Fruit fly (Drosophila melanogaster) whole organism, prepupa: ENCODE results near the gene CG7275.

Experiments used
- CG10631 ChIP-seq: fragments of 200-800 bp; sonication (Bioruptor generic); optimal IDR thresholded peaks from 2 replicates; lab custom pipeline; 2016; ENCODE audit warnings: missing biosample characterization, missing genetic modification characterization
- CG11294 ChIP-seq: fragments of 200-800 bp; sonication (Bioruptor generic); IDR thresholded peaks from 2 replicates; pipeline ENCODE4 v1.3.6; 2022; ENCODE audit warnings: missing biosample characterization, missing genetic modification characterization
- CG1621 ChIP-seq: fragments of 200-800 bp; sonication (Bioruptor generic); optimal IDR thresholded peaks from 3 replicates; lab custom pipeline; 2018; ENCODE audit warnings: missing biosample characterization, mild to moderate bottlenecking, missing genetic modification characterization
- CG16779 ChIP-seq: fragments of 200-800 bp; sonication (Bioruptor generic); optimal IDR thresholded peaks from 3 replicates; lab custom pipeline; 2017; ENCODE audit warnings: missing biosample characterization, mild to moderate bottlenecking, missing genetic modification characterization
- CG31627 ChIP-seq: fragments of 200-800 bp; sonication (Bioruptor generic); optimal IDR thresholded peaks from 3 replicates; lab custom pipeline; 2016; ENCODE audit warnings: missing biosample characterization, missing genetic modification characterization
- CG32006 ChIP-seq: fragments of 200-800 bp; sonication (Bioruptor generic); optimal IDR thresholded peaks from 3 replicates; lab custom pipeline; 2017; ENCODE audit warnings: missing biosample characterization, mild to moderate bottlenecking, missing genetic modification characterization
- CG34406 ChIP-seq: fragments of 200-800 bp; sonication (Bioruptor generic); optimal IDR thresholded peaks from 3 replicates; lab custom pipeline; 2016; ENCODE audit warnings: missing biosample characterization, missing genetic modification characterization
- CG3919 ChIP-seq: fragments of 200-800 bp; sonication (Bioruptor generic); optimal IDR thresholded peaks from 3 replicates; lab custom pipeline; 2016; ENCODE audit warnings: missing biosample characterization, missing genetic modification characterization
- CG4318 ChIP-seq: fragments of 200-800 bp; sonication (Bioruptor generic); optimal IDR thresholded peaks from 3 replicates; lab custom pipeline; 2017; ENCODE audit warnings: missing biosample characterization, mild to moderate bottlenecking, missing genetic modification characterization
- CG6163 ChIP-seq: fragments of 200-800 bp; sonication (Bioruptor generic); IDR thresholded peaks from 3 replicates; pipeline ENCODE4 v1.3.6; 2022; ENCODE audit warnings: missing biosample characterization, missing genetic modification characterization
- CG6276 ChIP-seq: fragments of 200-800 bp; sonication (Bioruptor generic); optimal IDR thresholded peaks from 2 replicates; lab custom pipeline; 2017; ENCODE audit warnings: missing biosample characterization, mild to moderate bottlenecking, missing genetic modification characterization
- CG6792 ChIP-seq: fragments of 200-800 bp; sonication (Bioruptor generic); optimal IDR thresholded peaks from 3 replicates; lab custom pipeline; 2016; ENCODE audit warnings: missing biosample characterization, missing genetic modification characterization
- CG6808 ChIP-seq: fragments of 200-800 bp; sonication (Bioruptor generic); optimal IDR thresholded peaks from 3 replicates; lab custom pipeline; 2017; ENCODE audit warnings: missing biosample characterization, missing genetic modification characterization, mild to moderate bottlenecking, moderate library complexity, missing genetic modification reagents
- CG6854 ChIP-seq: fragments of 200-800 bp; sonication (Bioruptor generic); optimal IDR thresholded peaks from 2 replicates; lab custom pipeline; 2017; ENCODE audit warnings: missing biosample characterization, mild to moderate bottlenecking, missing genetic modification characterization
- CG7368 ChIP-seq: fragments of 200-800 bp; sonication (Bioruptor generic); optimal IDR thresholded peaks from 3 replicates; lab custom pipeline; 2016; ENCODE audit warnings: missing biosample characterization, missing genetic modification characterization
- CG8119 ChIP-seq: fragments of 200-800 bp; sonication (Bioruptor generic); IDR thresholded peaks from 3 replicates; pipeline ENCODE4 v1.3.6; 2022; ENCODE audit warnings: missing biosample characterization, missing genetic modification characterization
- CG8319 ChIP-seq: fragments of 200-800 bp; sonication (Bioruptor generic); optimal IDR thresholded peaks from 3 replicates; lab custom pipeline; 2016; ENCODE audit warnings: missing biosample characterization, missing genetic modification characterization
- CG8632 ChIP-seq: fragments of 200-800 bp; sonication (Bioruptor generic); optimal IDR thresholded peaks from 3 replicates; lab custom pipeline; 2016; ENCODE audit warnings: missing biosample characterization, missing genetic modification characterization
- CG9139 ChIP-seq: fragments of 200-800 bp; sonication (Bioruptor generic); optimal IDR thresholded peaks from 3 replicates; lab custom pipeline; 2017; ENCODE audit warnings: missing biosample characterization, mild to moderate bottlenecking, missing genetic modification characterization
- Eip75B ChIP-seq: fragments of 200-800 bp; sonication (Bioruptor generic); optimal IDR thresholded peaks from 3 replicates; lab custom pipeline; 2016; ENCODE audit warnings: missing biosample characterization, missing genetic modification characterization
- Eip78C ChIP-seq: fragments of 200-800 bp; sonication (Bioruptor generic); peaks from one replicate; lab custom pipeline; 2016; ENCODE audit warnings: missing biosample characterization, missing genetic modification characterization
- Eip93F ChIP-seq: fragments of 200-800 bp; sonication (Bioruptor generic); optimal IDR thresholded peaks from 2 replicates; lab custom pipeline; 2016; ENCODE audit warnings: missing biosample characterization, mild to moderate bottlenecking, missing genetic modification characterization
- Ets21C ChIP-seq: fragments of 200-800 bp; sonication (Bioruptor generic); optimal IDR thresholded peaks from 3 replicates; lab custom pipeline; 2016; ENCODE audit warnings: missing biosample characterization, missing genetic modification characterization
- Gug ChIP-seq: fragments of 200-800 bp; sonication (Bioruptor generic); IDR thresholded peaks from 2 replicates; pipeline ENCODE4 v1.3.6; 2022; ENCODE audit warnings: missing biosample characterization, missing genetic modification characterization
- Hr38 ChIP-seq: sonication (Bioruptor generic); optimal IDR thresholded peaks from 2 replicates; lab custom pipeline; 2016; ENCODE audit warnings: missing biosample characterization, missing genetic modification characterization
- Hr39 ChIP-seq: fragments of 200-800 bp; sonication (Bioruptor generic); optimal IDR thresholded peaks from 2 replicates; lab custom pipeline; 2016; ENCODE audit warnings: missing biosample characterization, missing genetic modification characterization
- Hr4 ChIP-seq: fragments of 200-800 bp; sonication (Bioruptor generic); optimal IDR thresholded peaks from 3 replicates; lab custom pipeline; 2016; ENCODE audit warnings: missing biosample characterization, missing genetic modification characterization
- Lpt ChIP-seq: fragments of 200-800 bp; sonication (Bioruptor generic); optimal IDR thresholded peaks from 3 replicates; lab custom pipeline; 2016; ENCODE audit warnings: missing biosample characterization, missing genetic modification characterization
- Met ChIP-seq: fragments of 200-800 bp; sonication (Bioruptor generic); optimal IDR thresholded peaks from 3 replicates; lab custom pipeline; 2016; ENCODE audit warnings: missing biosample characterization, missing genetic modification characterization
- Smox ChIP-seq: fragments of 200-800 bp; sonication (Bioruptor generic); optimal IDR thresholded peaks from 3 replicates; lab custom pipeline; 2016; ENCODE audit warnings: missing biosample characterization, missing genetic modification characterization
- Sox14 ChIP-seq: fragments of 200-800 bp; sonication (Bioruptor generic); optimal IDR thresholded peaks from 3 replicates; lab custom pipeline; 2016; ENCODE audit warnings: missing biosample characterization, missing genetic modification characterization
- achi ChIP-seq: fragments of 200-800 bp; sonication (Bioruptor generic); optimal IDR thresholded peaks from 3 replicates; lab custom pipeline; 2016; ENCODE audit warnings: missing biosample characterization, missing genetic modification characterization
- acj6 ChIP-seq: fragments of 200-800 bp; sonication (Bioruptor generic); optimal IDR thresholded peaks from 3 replicates; lab custom pipeline; 2016; ENCODE audit warnings: missing biosample characterization, missing genetic modification characterization
- cyc ChIP-seq: fragments of 200-800 bp; sonication (Bioruptor generic); optimal IDR thresholded peaks from 3 replicates; lab custom pipeline; 2016; ENCODE audit warnings: missing biosample characterization, missing genetic modification characterization
- dac ChIP-seq: fragments of 200-800 bp; sonication (Bioruptor generic); optimal IDR thresholded peaks from 2 replicates; lab custom pipeline; 2017; ENCODE audit warnings: missing biosample characterization, mild to moderate bottlenecking, missing genetic modification characterization
- esn ChIP-seq: fragments of 200-800 bp; sonication (Bioruptor generic); optimal IDR thresholded peaks from 2 replicates; lab custom pipeline; 2016; ENCODE audit warnings: missing biosample characterization, mild to moderate bottlenecking, missing genetic modification characterization, moderate library complexity
- fd59A ChIP-seq: fragments of 200-800 bp; sonication (Bioruptor generic); optimal IDR thresholded peaks from 2 replicates; lab custom pipeline; 2017; ENCODE audit warnings: missing biosample characterization, mild to moderate bottlenecking, missing genetic modification characterization, missing genetic modification reagents
- fd85E ChIP-seq: fragments of 200-800 bp; sonication (Bioruptor generic); optimal IDR thresholded peaks from 3 replicates; lab custom pipeline; 2016; ENCODE audit warnings: missing biosample characterization, missing genetic modification characterization
- lz ChIP-seq: fragments of 200-800 bp; sonication (Bioruptor generic); optimal IDR thresholded peaks from 3 replicates; lab custom pipeline; 2016; ENCODE audit warnings: missing biosample characterization, missing genetic modification characterization
- net ChIP-seq: fragments of 200-800 bp; sonication (Bioruptor generic); optimal IDR thresholded peaks from 3 replicates; lab custom pipeline; 2016; ENCODE audit warnings: missing biosample characterization, missing genetic modification characterization
- pdm3 ChIP-seq: fragments of 200-800 bp; sonication (Bioruptor generic); optimal IDR thresholded peaks from 3 replicates; lab custom pipeline; 2016; ENCODE audit warnings: missing biosample characterization, missing genetic modification characterization
- salr ChIP-seq, 2 experiments: fragments of 200-800 bp; sonication (Bioruptor generic); optimal IDR thresholded peaks; 3 replicates each; lab custom pipeline; 2016 to 2018; ENCODE audit warnings: missing biosample characterization in 2 of 2, missing genetic modification characterization in 2 of 2, mild to moderate bottlenecking in 1 of 2
- spab ChIP-seq: fragments of 200-800 bp; sonication (Bioruptor generic); optimal IDR thresholded peaks from 2 replicates; lab custom pipeline; 2017; ENCODE audit warnings: missing biosample characterization, mild to moderate bottlenecking, missing genetic modification characterization, missing genetic modification reagents
- ss ChIP-seq, 2 experiments: fragments of 200-800 bp; sonication (Bioruptor generic); optimal IDR thresholded peaks; 2 replicates in 1 of 2; 3 replicates in 1 of 2; lab custom pipeline; 2017 to 2018; ENCODE audit warnings: mild to moderate bottlenecking in 2 of 2, missing biosample characterization in 2 of 2, missing genetic modification characterization in 2 of 2, moderate library complexity in 1 of 2
- svp ChIP-seq: fragments of 200-800 bp; sonication (Bioruptor generic); peaks from one replicate; lab custom pipeline; 2016; ENCODE audit warnings: missing biosample characterization, missing genetic modification characterization
- vri ChIP-seq: fragments of 200-800 bp; sonication (Bioruptor generic); optimal IDR thresholded peaks from 3 replicates; lab custom pipeline; 2016; ENCODE audit warnings: missing biosample characterization, mild to moderate bottlenecking, missing genetic modification characterization

Gene CG7275

dm6 chr3L:15532368-15533030 lies 33.7 kb downstream of the CG7275 start (continued):
- peak; percentile 45 for TF ChIP-seq CG4318
- peak; percentile 77 for TF ChIP-seq CG6276
- no peak for TF ChIP-seq ss (GFP tag; optimal IDR thresholded peaks at IDR 0.05; lab: Kevin White, UChicago)
- no peak for TF ChIP-seq CG6792 (GFP tag; lab: Kevin White, UChicago)
- peak; percentile 52; the same call in 1 of the 2 replicates for TF ChIP-seq CG11294 (GFP tag; lab: Robert Waterston, UW)
- peak; percentile 25 for TF ChIP-seq lz (GFP tag; lab: Kevin White, UChicago)
- TF ChIP-seq dac (GFP tag; lab: Kevin White, UChicago), result no peak
- TF ChIP-seq CG34406 (GFP tag; lab: Kevin White, UChicago), result no peak
- TF ChIP-seq CG6163, result peak; percentile 68
- peak; percentile 63 for TF ChIP-seq Met (GFP tag; lab: Kevin White, UChicago)
- peak in 1 of 2 experiments; percentile 57 for TF ChIP-seq salr (GFP tag; optimal IDR thresholded peaks at IDR 0.05; lab: Kevin White, UChicago)
- TF ChIP-seq Eip75B (GFP tag; lab: Kevin White, UChicago), result peak; percentile 38
- no peak for TF ChIP-seq net
- peak; percentile 65 for TF ChIP-seq cyc (GFP tag; lab: Kevin White, UChicago)

dm6 chr3L:15533402-15534129 lies 34.8 kb downstream of the CG7275 start:
- TF ChIP-seq achi (GFP tag; lab: Kevin White, UChicago) (peak; percentile 71), Lpt (GFP tag; lab: Kevin White, UChicago) (peak; percentile 64), CG8632 (peak; percentile 31), CG31627 (GFP tag; lab: Kevin White, UChicago) (peak; percentile 86), Met (GFP tag; lab: Kevin White, UChicago) (peak; percentile 90), Hr38 (GFP tag; lab: Kevin White, UChicago) (no peak), CG7368 (peak; percentile 73), CG32006 (GFP tag; lab: Kevin White, UChicago) (peak; percentile 69), CG6854 (GFP tag; lab: Kevin White, UChicago) (peak; percentile 16), CG3919 (GFP tag; lab: Kevin White, UChicago) (peak; percentile 68), vri (GFP tag; lab: Kevin White, UChicago) (peak; percentile 82), esn (GFP tag; lab: Kevin White, UChicago) (peak; percentile 87), CG34406 (GFP tag; lab: Kevin White, UChicago) (peak; percentile 53), ss (GFP tag; optimal IDR thresholded peaks at IDR 0.05; lab: Kevin White, UChicago) (peak; percentile 64 to 66), Eip78C (GFP tag; lab: Kevin White, UChicago) (peak; percentile 94), CG1621 (peak; percentile 54), CG6808 (GFP tag; lab: Kevin White, UChicago) (peak; percentile 70), dac (GFP tag; lab: Kevin White, UChicago) (peak; percentile 61), CG8119 (peak; percentile 75), CG8319 (GFP tag; lab: Kevin White, UChicago) (peak; percentile 33), fd85E (GFP tag; lab: Kevin White, UChicago) (no peak), Smox (GFP tag; lab: Kevin White, UChicago) (peak; percentile 78), CG11294 (GFP tag; lab: Robert Waterston, UW) (no peak), pdm3 (GFP tag; lab: Kevin White, UChicago) (peak; percentile 78), Ets21C (GFP tag; lab: Kevin White, UChicago) (peak; percentile 79), lz (GFP tag; lab: Kevin White, UChicago) (peak; percentile 76), CG16779 (peak; percentile 47), Eip93F (GFP tag; lab: Kevin White, UChicago) (no peak), Hr39 (GFP tag; lab: Kevin White, UChicago) (peak; percentile 89), CG4318 (peak; percentile 20), svp (GFP tag; lab: Kevin White, UChicago) (peak; percentile 97), salr (GFP tag; optimal IDR thresholded peaks at IDR 0.05; lab: Kevin White, UChicago) (peak; percentile 25 to 31), cyc (GFP tag; lab: Kevin White, UChicago) (peak; percentile 84), CG6276 (peak; percentile 59), CG10631 (GFP tag; lab: Kevin White, UChicago) (peak; percentile 79), Sox14 (GFP tag; lab: Kevin White, UChicago) (peak; percentile 88), fd59A (peak; percentile 72), spab (GFP tag; lab: Kevin White, UChicago) (peak; percentile 55), Hr4 (peak; percentile 72), CG9139 (GFP tag; lab: Kevin White, UChicago) (peak; percentile 53), acj6 (GFP tag; lab: Kevin White, UChicago) (peak; percentile 64), Gug (GFP tag; lab: Robert Waterston, UW) (peak; percentile 24; the same call in 1 of the 2 replicates)
